Worm (Caenorhabditis elegans): Measurements from ENCODE around the gene F44A2.3.

F44A2.3 gene

DNA sequence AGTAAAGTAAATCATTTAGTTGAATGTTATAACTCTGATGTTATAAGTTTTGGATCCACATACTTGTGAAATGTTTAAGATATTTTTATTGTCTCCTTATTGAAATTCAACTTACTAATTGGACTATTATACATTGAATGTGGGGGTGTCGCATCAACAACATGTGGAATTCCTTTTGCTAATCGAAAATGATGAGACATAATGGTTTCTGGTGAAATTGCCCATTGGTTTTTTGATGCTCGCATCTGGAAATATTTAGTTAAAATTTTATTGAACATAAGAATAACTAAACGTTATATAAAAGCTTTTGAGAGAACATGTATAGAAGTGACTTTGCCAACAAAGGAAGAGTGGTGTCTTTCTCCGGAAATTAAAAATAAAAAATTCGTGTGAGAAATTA lies 13.3 kb upstream of the F44A2.3 start, which contains the start of gene ZK682.7:
Gene ZK682.7, minus strand, starts transcription at position 247 of the 400 bp plus-strand sequence.
- TF ChIP-seq ceh-32 (tag; optimal IDR thresholded peaks at IDR 0.05; ENCODE audit: poor library complexity) (no peak), fkh-10 (GFP tag; optimal IDR thresholded peaks at IDR 0.05) (no peak), sdz-12 (GFP tag; optimal IDR thresholded peaks at IDR 0.05) (no peak), pqm-1 (tag; optimal IDR thresholded peaks at IDR 0.05) (no peak), nhr-41 (GFP tag; IDR thresholded peaks at IDR 0.05) (no peak), daf-16 (GFP tag; optimal IDR thresholded peaks at IDR 0.05) (no peak), daf-16 (tag; optimal IDR thresholded peaks at IDR 0.05) (no peak), gei-8 (GFP tag; optimal IDR thresholded peaks at IDR 0.05) (no peak)

DNA sequence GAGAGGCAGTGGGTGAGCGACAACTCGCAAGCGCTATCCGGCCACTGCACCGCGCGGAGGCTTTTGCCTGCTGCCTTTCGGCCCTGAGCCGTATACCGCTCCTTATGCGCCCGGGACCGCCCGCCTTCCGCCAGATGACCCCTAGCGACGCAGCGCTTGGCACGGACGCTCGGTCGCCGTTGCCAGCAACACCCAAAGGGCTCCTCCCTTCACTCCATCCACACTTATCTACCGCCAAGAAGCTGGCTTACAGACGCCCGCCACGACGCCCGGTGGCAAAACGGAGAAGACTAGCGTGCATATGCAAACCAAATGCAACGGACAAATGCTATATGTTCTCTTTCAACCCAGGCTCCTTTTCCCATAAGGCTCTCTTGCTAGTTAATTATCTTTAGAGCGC lies 11.9 kb upstream of the F44A2.3 start:
- TF ChIP-seq ZK546.5 (tag; optimal IDR thresholded peaks at IDR 0.05), result no peak
- no peak for TF ChIP-seq unc-130 (GFP tag; optimal IDR thresholded peaks at IDR 0.05)
- TF ChIP-seq gei-8 (GFP tag; optimal IDR thresholded peaks at IDR 0.05), result no peak
- peak; percentile 98 for TF ChIP-seq set-16 (GFP tag; IDR thresholded peaks at IDR 0.05)
- TF ChIP-seq egl-43 (GFP tag; IDR thresholded peaks at IDR 0.05), result peak; percentile 86
- TF ChIP-seq Y48G9A.11 (GFP tag; IDR thresholded peaks at IDR 0.05), result no peak
- TF ChIP-seq Y75B8A.6 (GFP tag; IDR thresholded peaks at IDR 0.05), result no peak
- TF ChIP-seq nhr-6 (tag; optimal IDR thresholded peaks at IDR 0.05), result no peak
- no peak for TF ChIP-seq nhr-102 (tag; optimal IDR thresholded peaks at IDR 0.05)
- TF ChIP-seq nhr-42 (GFP tag; IDR thresholded peaks at IDR 0.05), result no peak
- no peak for TF ChIP-seq dpl-1 (GFP tag; optimal IDR thresholded peaks at IDR 0.05)
- TF ChIP-seq hlh-11 (tag; optimal IDR thresholded peaks at IDR 0.05), result no peak
- no peak for TF ChIP-seq mdt-29 (GFP tag; IDR thresholded peaks at IDR 0.05)
- no peak for TF ChIP-seq hlh-30 (tag; optimal IDR thresholded peaks at IDR 0.05; ENCODE audit: insufficient read depth)
- no peak for TF ChIP-seq php-3 (GFP tag; IDR thresholded peaks at IDR 0.05)
- no peak for TF ChIP-seq T26A8.4 (GFP tag; IDR thresholded peaks at IDR 0.05)
- peak in 1 of 2 experiments; percentile 62; a peak in 1 of 4 replicates for TF ChIP-seq madf-5 (GFP tag; IDR thresholded peaks at IDR 0.05)
- TF ChIP-seq ceh-82 (tag; optimal IDR thresholded peaks at IDR 0.05), result no peak
- TF ChIP-seq mxl-2 (GFP tag; conservative IDR thresholded peaks at IDR 0.05), result no peak
- TF ChIP-seq saeg-2 (GFP tag; IDR thresholded peaks at IDR 0.05), result no peak
- no peak for TF ChIP-seq ceh-28 (tag; optimal IDR thresholded peaks at IDR 0.05)
- TF ChIP-seq hmg-1.1 (GFP tag; IDR thresholded peaks at IDR 0.05), result peak; percentile 33; the same call in 1 of the 2 replicates
- no peak for TF ChIP-seq lin-13 (GFP tag; optimal IDR thresholded peaks at IDR 0.05)
- TF ChIP-seq vab-7 (GFP tag; IDR thresholded peaks at IDR 0.05), result 0 out of 2 replicates have a peak, but pooled peaks have one; percentile 5
- TF ChIP-seq nhr-237 (tag; optimal IDR thresholded peaks at IDR 0.05), result no peak
- no peak for TF ChIP-seq F26F4.8 (GFP tag; conservative IDR thresholded peaks at IDR 0.05)
- TF ChIP-seq lim-7 (GFP tag; IDR thresholded peaks at IDR 0.05), result no peak
- TF ChIP-seq pha-4 (GFP tag; IDR thresholded peaks at IDR 0.05), result no peak
- no peak for TF ChIP-seq pha-4 (tag; optimal IDR thresholded peaks at IDR 0.05)
- TF ChIP-seq rbr-2 (tag; optimal IDR thresholded peaks at IDR 0.05), result peak; percentile 43

DNA sequence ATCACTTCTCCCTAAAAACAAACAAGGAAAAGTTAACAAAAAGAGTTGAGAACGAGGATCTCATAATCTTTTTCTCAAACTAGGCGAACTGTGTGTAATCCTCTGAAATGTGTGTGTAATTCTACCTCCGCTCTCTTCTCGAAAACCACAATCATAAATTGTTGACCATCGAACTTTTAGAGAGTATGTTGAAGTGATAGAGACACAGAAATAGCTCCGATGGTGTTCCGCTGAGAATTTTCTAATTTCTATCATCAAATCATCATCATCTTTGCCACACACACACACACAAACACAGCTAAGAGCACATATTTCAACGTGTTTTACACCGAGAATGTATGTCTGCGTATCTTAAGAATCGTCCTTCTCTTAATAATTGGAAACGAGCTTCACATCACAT lies 9.6 kb upstream of the F44A2.3 start:
- TF ChIP-seq unc-62 (GFP tag; optimal IDR thresholded peaks at IDR 0.05 in 1 of 2), result peak in 1 of 2 experiments; percentile 87
- no peak for TF ChIP-seq unc-62 (tag; optimal IDR thresholded peaks at IDR 0.05)
- no peak for TF ChIP-seq mep-1 (tag; optimal IDR thresholded peaks at IDR 0.05)
